Fruit fly (Drosophila melanogaster): ENCODE measurements around the gene Mau2.
A peak's percentile ranks its signal among the peaks of the same experiment; 100 is the strongest.

Mau2 gene

dm6 chr3R:15250454-15250853 is 41.5 kb downstream of the Mau2 start (continued):
- TF ChIP-seq fd64A (GFP tag; optimal IDR thresholded peaks at IDR 0.05) (no peak), yki (optimal IDR thresholded peaks at IDR 0.05) (no peak), ash1 (GFP tag; optimal IDR thresholded peaks at IDR 0.05) (no peak), E2f2 (GFP tag; IDR thresholded peaks at IDR 0.05) (peak; percentile 51), CG12659 (GFP tag; optimal IDR thresholded peaks at IDR 0.05) (peak; percentile 66), kni (GFP tag; optimal IDR thresholded peaks at IDR 0.05) (no peak), CG8290 (GFP tag; optimal IDR thresholded peaks at IDR 0.05) (no peak), CG8290 (tag; optimal IDR thresholded peaks at IDR 0.05) (no peak), toy (GFP tag; IDR thresholded peaks at IDR 0.05) (0 out of 2 replicates have a peak, but pooled peaks have one; percentile 28), Rx (GFP tag; IDR thresholded peaks at IDR 0.05) (peak; percentile 52), inv (GFP tag; IDR thresholded peaks at IDR 0.05; ENCODE audit: partially characterized antibody) (no peak), pzg (GFP tag; optimal IDR thresholded peaks at IDR 0.05) (no peak), tap (tag; optimal IDR thresholded peaks at IDR 0.05) (no peak), CG9932 (GFP tag; IDR thresholded peaks at IDR 0.05) (peak; percentile 81), CG4328 (GFP tag; optimal IDR thresholded peaks at IDR 0.05) (peak; percentile 25), br (optimal IDR thresholded peaks at IDR 0.05) (no peak), hth (optimal IDR thresholded peaks at IDR 0.05) (no peak), CG2120 (GFP tag; optimal IDR thresholded peaks at IDR 0.05) (peak; percentile 81), Sox100B (GFP tag; optimal IDR thresholded peaks at IDR 0.05) (no peak), CG16815 (GFP tag; optimal IDR thresholded peaks at IDR 0.05) (peak; percentile 28), CG13894 (tag; optimal IDR thresholded peaks at IDR 0.05) (no peak), CG17829 (tag; optimal IDR thresholded peaks at IDR 0.05) (peak; percentile 52), crol (GFP tag; IDR thresholded peaks at IDR 0.05) (no peak), Deaf1 (tag; optimal IDR thresholded peaks at IDR 0.05) (no peak), CG31441 (GFP tag; IDR thresholded peaks at IDR 0.05) (no peak; the same call in none of the 2 replicates), CG12219 (GFP tag; optimal IDR thresholded peaks at IDR 0.05) (peak; percentile 23), tin (GFP tag; optimal IDR thresholded peaks at IDR 0.05) (peak; percentile 3), CG10431 (GFP tag; optimal IDR thresholded peaks at IDR 0.05) (no peak), NFAT (GFP tag; IDR thresholded peaks at IDR 0.05) (peak; percentile 51; the same call in 1 of the 2 replicates), CG7372 (GFP tag; IDR thresholded peaks at IDR 0.05) (peak; percentile 60), eve (GFP tag; optimal IDR thresholded peaks at IDR 0.05) (no peak), CG4854 (GFP tag; optimal IDR thresholded peaks at IDR 0.05) (no peak), CG11247 (GFP tag; IDR thresholded peaks at IDR 0.05) (peak; percentile 68), crc (GFP tag; optimal IDR thresholded peaks at IDR 0.05) (no peak), twi (tag; optimal IDR thresholded peaks at IDR 0.05) (no peak), CG30403 (GFP tag; optimal IDR thresholded peaks at IDR 0.05) (no peak), Asciz (GFP tag; optimal IDR thresholded peaks at IDR 0.05) (no peak), ewg (GFP tag; optimal IDR thresholded peaks at IDR 0.05) (peak; percentile 37), CG8944 (GFP tag; optimal IDR thresholded peaks at IDR 0.05) (no peak), esg (GFP tag; conservative IDR thresholded peaks at IDR 0.05) (peak; percentile 70), lab (GFP tag; optimal IDR thresholded peaks at IDR 0.05) (peak; percentile 92), CrebB (tag; optimal IDR thresholded peaks at IDR 0.05) (peak; percentile 67), CG18764 (GFP tag; optimal IDR thresholded peaks at IDR 0.05) (no peak), unpg (GFP tag; optimal IDR thresholded peaks at IDR 0.05) (no peak), HLHmδ (GFP tag; optimal IDR thresholded peaks at IDR 0.05) (no peak), gsb (GFP tag; IDR thresholded peaks at IDR 0.05) (peak; percentile 57; the same call in 1 of the 2 replicates), CG10274 (GFP tag; optimal IDR thresholded peaks at IDR 0.05) (no peak), Bteb2 (GFP tag; optimal IDR thresholded peaks at IDR 0.05) (peak; percentile 9), CoRest (tag; optimal IDR thresholded peaks at IDR 0.05) (no peak), CG17359 (tag; optimal IDR thresholded peaks at IDR 0.05) (peak; percentile 69), btn (GFP tag; optimal IDR thresholded peaks at IDR 0.05) (no peak), chinmo (GFP tag; IDR thresholded peaks at IDR 0.05; ENCODE audit: partially characterized antibody) (0 out of 4 replicates have a peak, but pooled peaks have one; percentile 18)

Measured in whole organism, embryonic.